Worm (Caenorhabditis elegans) whole organism, early embryonic: Measurements from ENCODE around the gene skr-17.

Experiments
- aly-1 ChIP-seq: sonication (generic microtip); optimal IDR thresholded peaks from 2 replicates; lab custom pipeline; 2016; ENCODE audit warnings: missing genetic modification characterization, missing compliant biosample characterization
- ama-1 ChIP-seq: fragments of 150-350 bp; optimal IDR thresholded peaks from 2 replicates; lab custom pipeline; 2014
- ceh-13 ChIP-seq: fragments of 200-800 bp; sonication (Bioruptor generic); optimal IDR thresholded peaks from 2 replicates; lab custom pipeline; 2018; ENCODE audit warnings: mild to moderate bottlenecking, missing genetic modification characterization, missing compliant biosample characterization
- ceh-36 ChIP-seq: sonication (generic microtip); optimal IDR thresholded peaks from 2 replicates; lab custom pipeline; 2016; ENCODE audit warnings: missing genetic modification characterization, inconsistent platforms, missing compliant biosample characterization
- ets-7 ChIP-seq: sonication (generic microtip); optimal IDR thresholded peaks from 2 replicates; lab custom pipeline; 2016; ENCODE audit warnings: missing genotype, missing genetic modification characterization, missing compliant biosample characterization
- flt-1 ChIP-seq: fragments of 200-800 bp; sonication (Bioruptor generic); IDR thresholded peaks from 2 replicates; pipeline ENCODE4 v1.3.6; 2022; ENCODE audit warnings: missing genetic modification characterization, missing compliant biosample characterization
- hmbx-1 ChIP-seq: sonication (generic microtip); optimal IDR thresholded peaks from 2 replicates; lab custom pipeline; 2016; ENCODE audit warnings: mild to moderate bottlenecking, missing genetic modification characterization, missing compliant biosample characterization
- hmg-4 ChIP-seq: fragments of 200-800 bp; sonication (Bioruptor generic); optimal IDR thresholded peaks from 2 replicates; lab custom pipeline; 2018; ENCODE audit warnings: mild to moderate bottlenecking, missing genetic modification characterization, missing compliant biosample characterization
- tbx-11 ChIP-seq: fragments of 200-800 bp; sonication (Bioruptor generic); IDR thresholded peaks from 2 replicates; pipeline ENCODE4 v1.3.6; 2022; ENCODE audit warnings: missing genetic modification characterization, missing compliant biosample characterization
- tbx-37 ChIP-seq: fragments of 200-800 bp; sonication (Bioruptor generic); conservative IDR thresholded peaks from 2 replicates; pipeline ENCODE4 v1.3.6; 2022; ENCODE audit warnings: missing genetic modification reagents, missing genetic modification characterization, missing compliant biosample characterization
- tra-4 ChIP-seq: sonication (generic microtip); optimal IDR thresholded peaks from 2 replicates; lab custom pipeline; 2017; ENCODE audit warnings: missing genetic modification characterization, missing compliant biosample characterization

Gene skr-17

ce11 chrII:7832054-7832453, 48.7 kb downstream of the skr-17 start, which contains the start of gene T09A5.14:
Gene T09A5.14, plus strand, starts transcription at chrII:7832354.
- TF ChIP-seq tbx-37 (no peak), ceh-13 (GFP tag; lab: Kevin White, UChicago) (no peak), ceh-36 (tag; lab: Kevin White, UChicago) (no peak), flt-1 (GFP tag; lab: Robert Waterston, UW) (no peak), tbx-11 (no peak), tra-4 (tag; lab: Kevin White, UChicago) (no peak), aly-1 (tag; lab: Kevin White, UChicago) (no peak), ets-7 (tag; lab: Kevin White, UChicago) (no peak), ama-1 (no peak), hmbx-1 (tag; lab: Kevin White, UChicago) (no peak), hmg-4 (GFP tag; lab: Kevin White, UChicago) (no peak)
